Worm (Caenorhabditis elegans) whole organism, L4 larva: ENCODE results near the gene cyk-1.

Experiments used
- aly-2 ChIP-seq: sonication (generic microtip); optimal IDR thresholded peaks from 2 replicates; lab custom pipeline; 2018; ENCODE audit warnings: missing biosample characterization, missing genetic modification characterization
- daf-12 ChIP-seq: fragments of 150-350 bp; optimal IDR thresholded peaks from 2 replicates; lab custom pipeline; 2014; ENCODE audit warnings: missing biosample characterization, missing genetic modification reagents, missing genetic modification characterization
- egl-43 ChIP-seq: fragments of 200-800 bp; sonication (Bioruptor generic); IDR thresholded peaks from 2 replicates; pipeline ENCODE4 v1.3.6; 2022; ENCODE audit warnings: missing genetic modification reagents, missing genetic modification characterization, missing compliant biosample characterization
- fkh-10 ChIP-seq: fragments of 150-350 bp; optimal IDR thresholded peaks from 2 replicates; lab custom pipeline; 2014; ENCODE audit warnings: missing biosample characterization, missing genetic modification reagents, missing genetic modification characterization
- gei-8 ChIP-seq: fragments of 200-800 bp; sonication (Bioruptor generic); optimal IDR thresholded peaks from 2 replicates; lab custom pipeline; 2018; ENCODE audit warnings: mild to moderate bottlenecking, missing genetic modification characterization, missing compliant biosample characterization
- lsy-2 ChIP-seq, 2 experiments: fragments of 150-350 bp in 1 of 2; sonication (generic microtip) in 1 of 2; optimal IDR thresholded peaks; 2 replicates each; lab custom pipeline; 2014 to 2017; ENCODE audit warnings: missing biosample characterization in 2 of 2, missing genetic modification characterization in 2 of 2
- mep-1 ChIP-seq: fragments of 150-350 bp; sonication (generic microtip); optimal IDR thresholded peaks from 3 replicates; lab custom pipeline; 2014; ENCODE audit warnings: missing biosample characterization, missing genetic modification characterization
- pqm-1 ChIP-seq: sonication (generic microtip); optimal IDR thresholded peaks from 2 replicates; lab custom pipeline; 2017; ENCODE audit warnings: missing biosample characterization, missing genetic modification characterization
- skn-1 ChIP-seq: fragments of 150-350 bp; optimal IDR thresholded peaks from 2 replicates; lab custom pipeline; 2014; ENCODE audit warnings: missing biosample characterization, missing genetic modification characterization
- ztf-11 ChIP-seq: fragments of 150-350 bp; optimal IDR thresholded peaks from 2 replicates; lab custom pipeline; 2014; ENCODE audit warnings: missing biosample characterization, missing genetic modification characterization

DNA sequence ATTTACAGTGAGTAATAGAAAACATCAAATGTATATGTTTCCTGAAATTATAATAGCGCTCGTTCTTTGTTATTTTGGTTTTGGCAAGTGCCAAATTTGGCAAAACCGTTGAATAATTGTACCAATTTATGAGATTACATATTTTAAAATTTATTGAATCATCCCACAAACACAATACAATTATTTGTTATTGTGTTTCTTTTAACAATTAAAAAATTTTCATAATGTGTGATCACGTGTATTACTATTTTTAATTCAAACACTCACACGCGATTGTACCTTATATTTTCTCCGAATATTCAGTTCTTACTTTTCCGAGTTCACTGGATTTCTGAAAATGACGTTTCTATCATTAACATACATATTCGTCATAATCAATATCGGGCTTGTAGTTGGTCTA lies 27.2 kb upstream of the cyk-1 start, which contains the start of gene R01H2.2:
- TF ChIP-seq skn-1 (no peak), gei-8 (GFP tag; lab: Kevin White, UChicago) (no peak), daf-12 (tag; lab: Kevin White, UChicago) (no peak), ztf-11 (no peak), lsy-2 (tag; optimal IDR thresholded peaks at IDR 0.05; lab: Kevin White, UChicago) (no peak), aly-2 (tag; lab: Kevin White, UChicago) (no peak), mep-1 (tag; lab: Kevin White, UChicago) (no peak), fkh-10 (no peak), pqm-1 (tag; lab: Kevin White, UChicago) (no peak), egl-43 (GFP tag; lab: Robert Waterston, UW) (no peak)
